Worm (Caenorhabditis elegans): ENCODE results near the gene C24A3.9.

Gene C24A3.9

ce11 chrX:9028909-9029520 is 18.7 kb upstream of the C24A3.9 start, which contains the start of gene snf-12 (continued):
- TF ChIP-seq mdl-1 (tag; optimal IDR thresholded peaks at IDR 0.05) (no peak), jun-1 (tag; optimal IDR thresholded peaks at IDR 0.05) (no peak), hlh-4 (tag; optimal IDR thresholded peaks at IDR 0.05) (no peak), alr-1 (tag; optimal IDR thresholded peaks at IDR 0.05; ENCODE audit: borderline replicate concordance) (no peak), unc-98 (GFP tag; IDR thresholded peaks at IDR 0.05) (no peak), nhr-20 (tag; optimal IDR thresholded peaks at IDR 0.05) (peak; percentile 38), ces-1 (GFP tag; optimal IDR thresholded peaks at IDR 0.05) (no peak), pqm-1 (tag; optimal IDR thresholded peaks at IDR 0.05) (no peak), ceh-82 (tag; optimal IDR thresholded peaks at IDR 0.05) (no peak), ets-5 (GFP tag; IDR thresholded peaks at IDR 0.05) (no peak), nhr-76 (tag; optimal IDR thresholded peaks at IDR 0.05) (no peak), nhr-71 (tag; optimal IDR thresholded peaks at IDR 0.05) (peak; percentile 32), mep-1 (tag; optimal IDR thresholded peaks at IDR 0.05) (no peak), rnt-1 (tag; optimal IDR thresholded peaks at IDR 0.05) (no peak), efl-1 (optimal IDR thresholded peaks at IDR 0.05) (no peak), efl-1 (GFP tag; optimal IDR thresholded peaks at IDR 0.05 in 1 of 2) (peak in 1 of 2 experiments; percentile 24), nhr-85 (tag) (peak; percentile 81), efl-3 (GFP tag; optimal IDR thresholded peaks at IDR 0.05) (no peak), sox-4 (tag; optimal IDR thresholded peaks at IDR 0.05) (no peak)

- no peak for TF ChIP-seq pqm-1 (tag; optimal IDR thresholded peaks at IDR 0.05)
- TF ChIP-seq C04F5.9 (tag; optimal IDR thresholded peaks at IDR 0.05) = no peak
- TF ChIP-seq Y116A8C.19 (tag; optimal IDR thresholded peaks at IDR 0.05; ENCODE audit: borderline replicate concordance) = no peak
- no peak for TF ChIP-seq nhr-90 (tag; optimal IDR thresholded peaks at IDR 0.05; ENCODE audit: poor library complexity)
- no peak for TF ChIP-seq nhr-77 (tag; optimal IDR thresholded peaks at IDR 0.05)
- TF ChIP-seq tbx-2 (tag; optimal IDR thresholded peaks at IDR 0.05) = no peak
- no peak for TF ChIP-seq dpl-1 (GFP tag; optimal IDR thresholded peaks at IDR 0.05)
- no peak for TF ChIP-seq lin-14 (GFP tag; optimal IDR thresholded peaks at IDR 0.05)
- no peak for TF ChIP-seq nhr-47 (tag; optimal IDR thresholded peaks at IDR 0.05)
- no peak for TF ChIP-seq nhr-20 (tag; optimal IDR thresholded peaks at IDR 0.05)
- TF ChIP-seq tlp-1 (tag; optimal IDR thresholded peaks at IDR 0.05) = no peak
- TF ChIP-seq C34B4.2 (tag; optimal IDR thresholded peaks at IDR 0.05) = no peak
- TF ChIP-seq efl-3 (GFP tag; optimal IDR thresholded peaks at IDR 0.05) = no peak
- no peak for TF ChIP-seq snpc-4 (tag; optimal IDR thresholded peaks at IDR 0.05)
- no peak for TF ChIP-seq lin-13 (GFP tag; optimal IDR thresholded peaks at IDR 0.05)
- TF ChIP-seq lin-35 (GFP tag; optimal IDR thresholded peaks at IDR 0.05) = no peak
- no peak for TF ChIP-seq blmp-1 (tag; optimal IDR thresholded peaks at IDR 0.05)
- no peak for TF ChIP-seq xbp-1 (tag; optimal IDR thresholded peaks at IDR 0.05)
- no peak for TF ChIP-seq alr-1 (tag; optimal IDR thresholded peaks at IDR 0.05; ENCODE audit: borderline replicate concordance)
- TF ChIP-seq F16B12.6 (tag; optimal IDR thresholded peaks at IDR 0.05) = no peak
Observed at ce11 chrX:9027304-9027703, 17.0 kb upstream of the C24A3.9 start, which contains the start of gene T25B6.3. TSS of gene T25B6.3 (plus strand) at chrX:9027604.

ce11 chrX:9025484-9025883 is 15.2 kb upstream of the C24A3.9 start:
- TF ChIP-seq lsy-2 (tag; optimal IDR thresholded peaks at IDR 0.05) (no peak), nhr-20 (tag; optimal IDR thresholded peaks at IDR 0.05) (no peak), tbx-2 (tag; optimal IDR thresholded peaks at IDR 0.05) (no peak), sup-37 (GFP tag; optimal IDR thresholded peaks at IDR 0.05) (no peak), C34B4.2 (tag; optimal IDR thresholded peaks at IDR 0.05) (no peak), ceh-82 (tag; optimal IDR thresholded peaks at IDR 0.05) (no peak), egl-13 (tag; optimal IDR thresholded peaks at IDR 0.05) (no peak), sox-4 (tag; optimal IDR thresholded peaks at IDR 0.05) (no peak), zag-1 (tag; optimal IDR thresholded peaks at IDR 0.05) (no peak), nhr-47 (tag; optimal IDR thresholded peaks at IDR 0.05) (no peak), lin-13 (GFP tag; optimal IDR thresholded peaks at IDR 0.05) (no peak), aha-1 (tag; optimal IDR thresholded peaks at IDR 0.05) (no peak), elt-3 (tag; optimal IDR thresholded peaks at IDR 0.05) (no peak), unc-98 (GFP tag; IDR thresholded peaks at IDR 0.05) (no peak)

Data from whole organism, L1 larva.